Worm (Caenorhabditis elegans) whole organism, late embryonic: ENCODE results near the gene C01C4.3.

Source experiments
- hlh-6 ChIP-seq: sonication (generic microtip); optimal IDR thresholded peaks from 2 replicates; lab custom pipeline; 2016; ENCODE audit warnings: missing genotype, missing genetic modification characterization, missing compliant biosample characterization
- nfya-1 ChIP-seq: sonication (generic microtip); optimal IDR thresholded peaks from 2 replicates; lab custom pipeline; 2017; ENCODE audit warnings: missing genetic modification characterization, mild to moderate bottlenecking, missing compliant biosample characterization, antibody characterized with exemption, moderate library complexity
- pag-3 ChIP-seq: sonication (generic microtip); optimal IDR thresholded peaks from 2 replicates; lab custom pipeline; 2016; ENCODE audit warnings: missing compliant biosample characterization, missing genetic modification characterization, borderline replicate concordance
- pros-1 ChIP-seq: fragments of 150-350 bp; optimal IDR thresholded peaks from 2 replicates; lab custom pipeline; 2014; ENCODE audit warnings: missing biosample characterization, missing genetic modification reagents, missing genetic modification characterization
- sox-4 ChIP-seq: sonication (generic microtip); optimal IDR thresholded peaks from 2 replicates; lab custom pipeline; 2017; ENCODE audit warnings: mild to moderate bottlenecking, missing genetic modification characterization, inconsistent platforms, missing compliant biosample characterization
- unc-42 ChIP-seq: sonication (generic microtip); optimal IDR thresholded peaks from 2 replicates; lab custom pipeline; 2016; ENCODE audit warnings: missing genotype, missing genetic modification characterization, missing compliant biosample characterization
- zip-5 ChIP-seq: sonication (generic microtip); optimal IDR thresholded peaks from 2 replicates; lab custom pipeline; 2016; ENCODE audit warnings: missing genetic modification characterization, missing compliant biosample characterization

- TF ChIP-seq sox-4 (tag; lab: Kevin White, UChicago) (no peak), hlh-6 (tag; lab: Kevin White, UChicago) (no peak), zip-5 (no peak), pros-1 (tag; lab: Kevin White, UChicago) (no peak), nfya-1 (tag; lab: Kevin White, UChicago) (no peak), pag-3 (tag; lab: Kevin White, UChicago) (no peak), unc-42 (no peak)
Observed at ce11 chrX:3680544-3681214, 16.0 kb upstream of the C01C4.3 start, which contains the start of gene tsp-17.
